Fruit fly (Drosophila melanogaster) whole organism, wandering third instar larva: ENCODE results near the gene RapGAP1.

Source experiments
- Abd-B ChIP-seq: fragments of >200 bp; optimal IDR thresholded peaks from 2 replicates; lab custom pipeline; 2017; ENCODE audit warnings: missing biosample characterization, missing genetic modification characterization
- CG9705 ChIP-seq: fragments of 200-800 bp; sonication (Bioruptor generic); optimal IDR thresholded peaks from 2 replicates; lab custom pipeline; 2018; ENCODE audit warnings: missing biosample characterization, mild to moderate bottlenecking, missing genetic modification characterization
- CrebA ChIP-seq: fragments of 200-800 bp; sonication (Bioruptor generic); optimal IDR thresholded peaks from 2 replicates; lab custom pipeline; 2016; ENCODE audit warnings: missing biosample characterization, mild to moderate bottlenecking, missing genetic modification characterization, borderline replicate concordance
- Dfd ChIP-seq: fragments of >200 bp; optimal IDR thresholded peaks from 2 replicates; lab custom pipeline; 2017; ENCODE audit warnings: missing biosample characterization, missing genetic modification characterization
- Dif ChIP-seq: fragments of 200-275, 200-300 bp; sonication (Bioruptor generic); optimal IDR thresholded peaks from 2 replicates; lab custom pipeline; 2018; ENCODE audit warnings: missing biosample characterization, missing genetic modification characterization; ENCODE audit not compliant: partially characterized antibody
- GATAd ChIP-seq: sonication (Bioruptor generic); optimal IDR thresholded peaks from 2 replicates; lab custom pipeline; 2016; ENCODE audit warnings: missing biosample characterization, missing genetic modification characterization
- HLH106 ChIP-seq: fragments of 200-800 bp; optimal IDR thresholded peaks from 3 replicates; lab custom pipeline; 2019; ENCODE audit warnings: missing biosample characterization, mild to moderate bottlenecking, missing genetic modification characterization, moderate library complexity
- Hnf4 ChIP-seq: fragments of 200-800 bp; sonication (Bioruptor generic); optimal IDR thresholded peaks from 2 replicates; lab custom pipeline; 2016; ENCODE audit warnings: missing biosample characterization, mild to moderate bottlenecking, missing genetic modification characterization
- Hr78 ChIP-seq: fragments of >200 bp; optimal IDR thresholded peaks from 2 replicates; lab custom pipeline; 2017; ENCODE audit warnings: missing biosample characterization, missing genetic modification characterization
- Hr83 ChIP-seq: fragments of 200-300 bp; sonication (Bioruptor generic); optimal IDR thresholded peaks from 2 replicates; lab custom pipeline; 2016; ENCODE audit warnings: missing biosample characterization, mild to moderate bottlenecking, missing genetic modification characterization, moderate library complexity; ENCODE audit not compliant: poor library complexity, severe bottlenecking
- Jra ChIP-seq: sonication (Bioruptor generic); optimal IDR thresholded peaks from 2 replicates; lab custom pipeline; 2016; ENCODE audit warnings: missing biosample characterization, missing genetic modification characterization
- Mio ChIP-seq: sonication (Bioruptor generic); optimal IDR thresholded peaks from 2 replicates; lab custom pipeline; 2016; ENCODE audit warnings: missing biosample characterization, missing genetic modification characterization
- N ChIP-seq: fragments of >200 bp; optimal IDR thresholded peaks from 2 replicates; lab custom pipeline; 2018; ENCODE audit warnings: missing biosample characterization, missing external identifiers, missing genetic modification characterization
- OdsH ChIP-seq: fragments of 200-800 bp; sonication (Bioruptor generic); optimal IDR thresholded peaks from 2 replicates; lab custom pipeline; 2016; ENCODE audit warnings: missing biosample characterization, mild to moderate bottlenecking, missing genetic modification characterization
- Rel ChIP-seq, 2 experiments: fragments of 200-800 bp; sonication (Bioruptor generic) in 1 of 2; optimal IDR thresholded peaks; 2 replicates in 1 of 2; 3 replicates in 1 of 2; lab custom pipeline; 2016 to 2019; ENCODE audit warnings: mild to moderate bottlenecking in 2 of 2, missing biosample characterization in 2 of 2, missing genetic modification characterization in 2 of 2, moderate library complexity in 1 of 2
- Sp1 ChIP-seq: fragments of 200-800 bp; sonication (Bioruptor generic); optimal IDR thresholded peaks from 3 replicates; lab custom pipeline; 2019; ENCODE audit warnings: missing biosample characterization, mild to moderate bottlenecking, missing genetic modification characterization, moderate library complexity
- Vsx2 ChIP-seq: fragments of 200-300, 225-300 bp; sonication (Bioruptor generic); optimal IDR thresholded peaks from 2 replicates; lab custom pipeline; 2018; ENCODE audit warnings: missing biosample characterization, missing genetic modification characterization; ENCODE audit not compliant: partially characterized antibody
- br ChIP-seq: fragments of 200-800 bp; sonication (Bioruptor generic); optimal IDR thresholded peaks from 2 replicates; lab custom pipeline; 2016; ENCODE audit warnings: missing biosample characterization, missing genetic modification characterization
- brk ChIP-seq: fragments of 200-800 bp; sonication (Bioruptor generic); optimal IDR thresholded peaks from 2 replicates; lab custom pipeline; 2016; ENCODE audit warnings: missing biosample characterization, mild to moderate bottlenecking, missing genetic modification characterization
- dl ChIP-seq, 2 experiments: fragments of 175-275, 200-275 bp in 1 of 2; fragments of 200-275 bp in 1 of 2; sonication (Bioruptor generic); optimal IDR thresholded peaks; lab custom pipeline; 2018; ENCODE audit warnings: mild to moderate bottlenecking in 2 of 2, missing biosample characterization in 2 of 2, missing genetic modification characterization in 2 of 2, moderate library complexity in 2 of 2; ENCODE audit not compliant: partially characterized antibody in 2 of 2, insufficient read depth in 1 of 2
- dmrt93B ChIP-seq: fragments of 200-800 bp; sonication (Bioruptor generic); optimal IDR thresholded peaks from 2 replicates; lab custom pipeline; 2018; ENCODE audit warnings: missing biosample characterization, mild to moderate bottlenecking, missing genetic modification characterization
- dsf ChIP-seq: sonication (Bioruptor generic); optimal IDR thresholded peaks from 2 replicates; lab custom pipeline; 2016; ENCODE audit warnings: missing biosample characterization, missing genetic modification characterization, borderline replicate concordance
- ey ChIP-seq: fragments of 200-800 bp; sonication (Bioruptor generic); optimal IDR thresholded peaks from 2 replicates; lab custom pipeline; 2016; ENCODE audit warnings: missing biosample characterization, missing genetic modification characterization
- foxo ChIP-seq, 2 experiments: fragments of 200-800 bp; sonication (Bioruptor generic); optimal IDR thresholded peaks; 2 replicates in 1 of 2; 3 replicates in 1 of 2; lab custom pipeline; 2016 to 2017; ENCODE audit warnings: missing biosample characterization in 2 of 2, missing genetic modification characterization in 2 of 2
- fru ChIP-seq: fragments of 200-800 bp; sonication (Bioruptor generic); optimal IDR thresholded peaks from 3 replicates; lab custom pipeline; 2016; ENCODE audit warnings: missing biosample characterization, mild to moderate bottlenecking, missing genetic modification characterization
- h ChIP-seq: fragments of 200-800 bp; sonication (Bioruptor generic); optimal IDR thresholded peaks from 3 replicates; lab custom pipeline; 2016; ENCODE audit warnings: missing biosample characterization, mild to moderate bottlenecking, missing genetic modification characterization
- jim ChIP-seq: fragments of 175-275, 200-325 bp; sonication (Bioruptor generic); optimal IDR thresholded peaks from 2 replicates; lab custom pipeline; 2016; ENCODE audit warnings: missing biosample characterization, mild to moderate bottlenecking, missing genetic modification characterization
- lola ChIP-seq: fragments of >200 bp; optimal IDR thresholded peaks from 2 replicates; lab custom pipeline; 2017; ENCODE audit warnings: missing biosample characterization, missing genetic modification characterization
- pan ChIP-seq: fragments of >200 bp; optimal IDR thresholded peaks from 2 replicates; lab custom pipeline; 2017
- psq ChIP-seq: fragments of 200-800 bp; sonication (Bioruptor generic); optimal IDR thresholded peaks from 3 replicates; lab custom pipeline; 2017; ENCODE audit warnings: missing biosample characterization, mild to moderate bottlenecking, missing genetic modification characterization, moderate library complexity
- rgr ChIP-seq: fragments of 200-800 bp; sonication (Bioruptor generic); optimal IDR thresholded peaks from 3 replicates; lab custom pipeline; 2016; ENCODE audit warnings: missing biosample characterization, mild to moderate bottlenecking, missing genetic modification characterization
- sage ChIP-seq: fragments of 200-800 bp; sonication (Bioruptor generic); optimal IDR thresholded peaks from 2 replicates; lab custom pipeline; 2016; ENCODE audit warnings: missing biosample characterization, mild to moderate bottlenecking, missing genetic modification characterization
- sv ChIP-seq: fragments of 200-800 bp; sonication (Bioruptor generic); optimal IDR thresholded peaks from 3 replicates; lab custom pipeline; 2016; ENCODE audit warnings: missing biosample characterization, missing genetic modification characterization
- usp ChIP-seq: fragments of >200 bp; optimal IDR thresholded peaks from 2 replicates; lab custom pipeline; 2017; ENCODE audit warnings: missing biosample characterization, missing genetic modification characterization

Gene RapGAP1

DNA sequence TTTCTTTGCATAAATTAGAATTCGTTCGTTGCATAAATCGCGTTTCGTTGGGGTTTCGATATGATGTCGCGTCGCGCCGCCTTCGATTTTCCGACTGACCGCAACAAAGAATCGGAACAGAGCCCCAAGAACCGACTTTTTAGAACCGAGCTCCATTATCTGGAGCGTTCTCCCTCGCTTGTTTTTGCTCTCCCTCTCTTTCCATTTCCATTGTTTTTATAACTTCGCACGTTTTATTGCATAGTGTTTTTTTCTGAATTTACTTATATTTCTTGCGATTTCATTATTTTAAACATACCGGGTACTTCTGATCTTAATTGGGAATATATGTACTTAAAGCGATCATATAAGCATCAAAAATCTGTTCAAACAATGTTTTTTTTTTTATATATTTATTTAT, at the start of gene RapGAP1:
RapGAP1 (minus strand) TSS at position 101 of the 400 bp plus-strand sequence.
- no peak for TF ChIP-seq Hnf4 (GFP tag; lab: Kevin White, UChicago)
- no peak for TF ChIP-seq psq (GFP tag; lab: Kevin White, UChicago)
- TF ChIP-seq Vsx2 (GFP tag; lab: Kevin White, UChicago) = no peak
- TF ChIP-seq Mio (GFP tag; lab: Kevin White, UChicago) = no peak
- TF ChIP-seq N (GFP tag; lab: Kevin White, UChicago) = no peak
- no peak for TF ChIP-seq Sp1 (GFP tag; lab: Kevin White, UChicago)
- TF ChIP-seq sage (GFP tag; lab: Kevin White, UChicago) = no peak
- TF ChIP-seq Jra (GFP tag; lab: Kevin White, UChicago) = no peak
- TF ChIP-seq jim (GFP tag; lab: Kevin White, UChicago) = no peak
- no peak for TF ChIP-seq Hr78 (GFP tag; lab: Kevin White, UChicago)
- TF ChIP-seq sv = no peak
- TF ChIP-seq CG9705 (GFP tag; lab: Kevin White, UChicago) = no peak

DNA sequence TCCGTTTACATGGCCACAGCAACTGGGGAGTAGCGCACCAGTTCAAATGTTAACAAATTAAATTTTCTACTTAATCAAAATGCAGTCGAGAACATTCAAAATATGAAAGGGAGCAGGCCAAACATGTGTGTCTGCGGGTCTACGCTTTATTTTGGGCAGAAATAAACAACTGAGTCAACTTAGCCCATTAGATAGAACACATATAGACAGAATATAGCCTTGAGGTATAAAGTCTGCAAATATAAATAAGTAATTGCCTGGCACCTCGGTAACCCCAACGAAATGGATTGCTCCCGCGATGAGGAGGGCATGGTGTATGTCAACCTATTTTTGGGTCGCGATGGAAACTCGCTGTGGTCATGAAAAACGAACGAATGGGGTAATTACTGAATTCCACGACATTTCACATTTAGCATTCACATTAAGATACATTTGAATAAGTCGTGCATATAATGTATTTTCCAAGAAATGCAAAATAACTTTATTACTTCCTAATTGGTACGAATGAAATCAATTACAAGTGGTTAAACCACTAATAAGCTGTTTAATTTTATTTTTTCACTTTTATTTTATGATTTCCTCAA, 49.7 kb upstream of the RapGAP1 start:
- TF ChIP-seq lola = no peak
- TF ChIP-seq OdsH (GFP tag; lab: Kevin White, UChicago) = no peak
- TF ChIP-seq Jra (GFP tag; lab: Kevin White, UChicago) = no peak
- no peak for TF ChIP-seq brk (GFP tag; lab: Kevin White, UChicago)

DNA sequence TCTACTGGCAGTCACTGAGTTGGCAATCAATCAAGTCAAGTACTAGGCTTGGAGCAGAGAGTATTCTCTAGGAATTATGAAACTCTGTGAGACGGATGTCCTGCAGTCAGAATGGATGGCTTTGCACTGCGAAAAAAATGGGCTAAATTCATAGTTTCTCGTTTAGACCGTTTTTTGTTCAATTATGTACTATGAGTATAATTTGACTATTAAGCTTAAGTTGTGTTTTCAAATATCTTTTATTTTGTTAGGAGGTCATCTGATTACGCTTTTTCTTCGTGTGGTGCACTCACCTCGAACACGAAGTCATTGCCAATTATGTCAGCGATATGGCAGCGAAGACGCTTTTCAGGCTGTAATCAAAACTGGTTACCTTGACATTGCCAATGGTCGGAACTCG, 48.7 kb upstream of the RapGAP1 start:
- TF ChIP-seq CrebA (GFP tag; lab: Kevin White, UChicago) = no peak
- TF ChIP-seq foxo (GFP tag; optimal IDR thresholded peaks at IDR 0.05; lab: Kevin White, UChicago) = no peak
- no peak for TF ChIP-seq Abd-B (GFP tag; lab: Kevin White, UChicago)
- TF ChIP-seq dmrt93B (GFP tag; lab: Kevin White, UChicago) = no peak
- TF ChIP-seq psq (GFP tag; lab: Kevin White, UChicago) = no peak
- no peak for TF ChIP-seq dsf

DNA sequence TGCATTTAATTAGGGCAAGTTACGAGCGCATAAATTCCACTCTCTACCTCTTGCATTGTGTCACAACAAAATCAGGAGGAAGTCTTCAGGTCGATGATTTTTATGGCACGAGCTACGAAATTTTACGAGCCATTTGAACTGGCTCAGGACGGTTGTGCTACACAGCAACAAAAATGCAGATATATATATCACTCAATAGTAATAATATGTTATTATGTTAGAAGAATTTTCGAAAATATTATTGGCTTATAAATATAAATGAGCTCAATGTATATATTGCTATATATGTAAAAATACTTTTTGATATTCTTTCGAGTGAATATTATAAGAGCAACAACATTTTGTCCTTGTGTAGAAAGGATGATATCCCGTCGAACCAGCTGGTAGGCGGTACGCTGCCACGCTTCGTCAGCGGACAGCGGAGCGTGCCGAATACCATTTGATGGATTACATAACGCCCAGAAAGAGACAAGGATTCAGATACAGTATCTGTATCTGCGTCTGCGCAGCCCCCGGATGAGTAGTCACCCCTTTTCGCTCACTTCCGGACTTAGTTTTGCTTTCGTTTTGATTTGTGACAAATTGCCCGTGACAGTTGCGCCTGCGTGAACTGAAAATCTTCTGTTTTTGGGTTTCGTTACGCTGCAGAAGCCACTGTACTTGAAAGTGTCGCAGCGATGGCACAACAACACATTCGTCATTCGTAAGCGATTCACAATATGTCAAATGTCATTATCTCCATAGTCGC, 45.5 kb upstream of the RapGAP1 start:
- TF ChIP-seq Dfd (no peak), Vsx2 (GFP tag; lab: Kevin White, UChicago) (no peak), Hr83 (no peak), Jra (GFP tag; lab: Kevin White, UChicago) (no peak), br (GFP tag; lab: Kevin White, UChicago) (no peak), pan (lab: Kevin White, UChicago) (no peak), OdsH (GFP tag; lab: Kevin White, UChicago) (no peak), ey (GFP tag; lab: Kevin White, UChicago) (no peak), dmrt93B (GFP tag; lab: Kevin White, UChicago) (no peak), HLH106 (no peak), Abd-B (GFP tag; lab: Kevin White, UChicago) (no peak), fru (GFP tag; lab: Kevin White, UChicago) (no peak), sv (no peak), N (GFP tag; lab: Kevin White, UChicago) (no peak)

DNA sequence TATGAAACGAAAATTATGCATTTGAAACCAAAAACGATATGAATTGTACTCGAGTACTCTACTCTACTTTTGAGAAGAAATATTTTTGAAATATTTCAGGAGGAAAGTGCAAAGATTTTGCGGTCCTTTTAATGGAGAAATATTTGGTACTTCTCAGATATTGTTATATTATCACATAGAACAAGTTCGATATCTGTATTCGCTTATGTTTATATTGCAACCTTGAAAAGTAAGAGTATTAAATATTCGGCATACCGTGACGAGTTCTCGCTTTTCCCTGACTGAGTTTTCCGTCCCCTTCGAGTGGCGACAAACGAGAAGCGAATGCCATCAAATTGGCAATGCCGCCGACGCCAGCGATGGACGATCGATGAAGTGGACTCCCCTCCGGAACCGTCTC, 42.9 kb upstream of the RapGAP1 start:
- TF ChIP-seq dsf = no peak
- no peak for TF ChIP-seq Rel (GFP tag; optimal IDR thresholded peaks at IDR 0.05; lab: Kevin White, UChicago)
- TF ChIP-seq Rel (tag; optimal IDR thresholded peaks at IDR 0.05; lab: Kevin White, UChicago) = no peak
- TF ChIP-seq Jra (GFP tag; lab: Kevin White, UChicago) = no peak

DNA sequence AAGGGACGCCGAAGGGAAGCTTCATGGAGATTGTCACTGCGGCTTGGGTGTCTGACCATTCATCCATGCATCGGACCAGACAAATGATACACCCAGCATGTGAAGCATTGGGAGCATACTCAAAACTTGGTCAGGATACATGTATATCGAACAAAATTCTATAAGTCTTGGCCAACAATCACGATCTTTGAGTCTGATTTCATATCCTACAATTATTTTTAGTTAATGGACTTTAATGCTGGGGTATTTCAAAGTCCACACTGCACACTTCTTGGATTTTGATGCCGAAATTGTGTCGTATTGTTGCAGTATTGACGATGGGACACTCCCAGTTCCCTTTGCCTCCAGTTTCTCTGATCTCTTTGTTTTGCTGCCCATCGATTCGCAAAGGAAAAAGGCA, 40.5 kb upstream of the RapGAP1 start:
- TF ChIP-seq sv (no peak), Hnf4 (GFP tag; lab: Kevin White, UChicago) (peak; percentile 10), pan (lab: Kevin White, UChicago) (no peak), brk (GFP tag; lab: Kevin White, UChicago) (peak; percentile 38), rgr (GFP tag; lab: Kevin White, UChicago) (peak; percentile 46), Jra (GFP tag; lab: Kevin White, UChicago) (no peak), Mio (GFP tag; lab: Kevin White, UChicago) (no peak), OdsH (GFP tag; lab: Kevin White, UChicago) (peak; percentile 40), GATAd (no peak), dmrt93B (GFP tag; lab: Kevin White, UChicago) (peak; percentile 6), usp (GFP tag; lab: Kevin White, UChicago) (no peak), ey (GFP tag; lab: Kevin White, UChicago) (peak; percentile 53), dl (GFP tag; optimal IDR thresholded peaks at IDR 0.05; lab: Kevin White, UChicago; ENCODE audit: insufficient read depth in 1 of 2, partially characterized antibody in 2 of 2) (no peak), psq (GFP tag; lab: Kevin White, UChicago) (peak; percentile 51), Hr83 (no peak), Dif (GFP tag; lab: Kevin White, UChicago) (no peak), Rel (GFP tag; optimal IDR thresholded peaks at IDR 0.05; lab: Kevin White, UChicago) (no peak), Rel (tag; optimal IDR thresholded peaks at IDR 0.05; lab: Kevin White, UChicago) (no peak), foxo (GFP tag; optimal IDR thresholded peaks at IDR 0.05; lab: Kevin White, UChicago) (peak in 1 of 2 experiments; percentile 49), sage (GFP tag; lab: Kevin White, UChicago) (no peak), Abd-B (GFP tag; lab: Kevin White, UChicago) (no peak), h (peak; percentile 66), CrebA (GFP tag; lab: Kevin White, UChicago) (no peak)
